Fruit fly (Drosophila melanogaster): ENCODE results near the gene CG13994.

CG13994 gene

DNA sequence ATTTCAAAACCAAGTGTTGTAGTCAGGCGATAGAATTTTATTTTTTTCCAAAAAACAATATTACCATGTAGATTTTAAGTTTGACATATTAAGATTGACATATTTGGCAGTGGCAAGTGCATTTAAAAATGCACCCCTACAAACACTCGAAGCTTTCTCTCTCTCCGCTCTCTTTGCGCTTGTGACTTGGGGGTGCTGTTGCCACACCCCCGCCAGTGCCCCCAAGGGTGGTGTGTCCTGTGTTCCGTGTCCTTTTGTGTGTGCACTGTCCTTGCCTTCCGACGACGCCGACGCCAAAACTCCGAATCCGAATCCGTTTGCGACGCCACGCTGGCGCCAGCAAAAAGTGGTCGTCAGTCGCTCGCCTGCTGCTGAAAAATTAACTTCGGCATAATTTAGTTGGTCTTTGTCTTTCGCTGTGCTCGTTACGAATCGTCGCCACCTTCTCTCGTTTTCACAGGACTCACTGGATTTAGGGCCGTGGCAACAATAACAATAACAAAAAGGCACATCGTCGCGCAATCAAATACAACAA lies 46.6 kb downstream of the CG13994 start (continued):
- TF ChIP-seq Scr (GFP tag; IDR thresholded peaks at IDR 0.05; ENCODE audit: partially characterized antibody) (no peak), Fer1 (GFP tag; optimal IDR thresholded peaks at IDR 0.05) (no peak), Oli (tag; optimal IDR thresholded peaks at IDR 0.05) (no peak), CG9215 (GFP tag; IDR thresholded peaks at IDR 0.05) (no peak), CG10267 (tag; optimal IDR thresholded peaks at IDR 0.05) (no peak), CG31365 (tag; optimal IDR thresholded peaks at IDR 0.05) (no peak), Sry-δ (GFP tag; optimal IDR thresholded peaks at IDR 0.05) (no peak), toy (GFP tag; IDR thresholded peaks at IDR 0.05) (no peak), CG7372 (GFP tag; IDR thresholded peaks at IDR 0.05) (no peak), Dref (GFP tag; IDR thresholded peaks at IDR 0.05) (no peak), CG12391 (tag; optimal IDR thresholded peaks at IDR 0.05) (no peak), CG17612 (GFP tag; IDR thresholded peaks at IDR 0.05) (no peak), ci (GFP tag; IDR thresholded peaks at IDR 0.05) (no peak; the same call in 2 of the 3 replicates), stc (GFP tag; IDR thresholded peaks at IDR 0.05) (no peak), Med (GFP tag) (peak; percentile 73), Mad (GFP tag; optimal IDR thresholded peaks at IDR 0.05) (no peak), luna (GFP tag; optimal IDR thresholded peaks at IDR 0.05) (no peak), CG3995 (GFP tag; optimal IDR thresholded peaks at IDR 0.05) (no peak), Hey (tag; optimal IDR thresholded peaks at IDR 0.05) (no peak), dpn (GFP tag; optimal IDR thresholded peaks at IDR 0.05) (no peak), CG11695 (GFP tag; IDR thresholded peaks at IDR 0.05) (no peak), CG15696 (tag; optimal IDR thresholded peaks at IDR 0.05) (no peak), Aef1 (GFP tag; IDR thresholded peaks at IDR 0.05) (no peak), Xrp1 (GFP tag; IDR thresholded peaks at IDR 0.05) (no peak), Mes4 (GFP tag; optimal IDR thresholded peaks at IDR 0.05) (no peak), CoRest (tag; optimal IDR thresholded peaks at IDR 0.05) (no peak), CG17802 (tag; optimal IDR thresholded peaks at IDR 0.05) (no peak), abd-A (tag; optimal IDR thresholded peaks at IDR 0.05) (peak; percentile 28), CG1792 (GFP tag; optimal IDR thresholded peaks at IDR 0.05) (no peak), CG4617 (GFP tag; optimal IDR thresholded peaks at IDR 0.05; ENCODE audit: borderline replicate concordance) (no peak), CG7987 (GFP tag; optimal IDR thresholded peaks at IDR 0.05) (no peak), chm (GFP tag; IDR thresholded peaks at IDR 0.05) (no peak), Sox102F (GFP tag; optimal IDR thresholded peaks at IDR 0.05) (no peak), Drgx (GFP tag; IDR thresholded peaks at IDR 0.05) (no peak), pros (GFP tag; optimal IDR thresholded peaks at IDR 0.05) (no peak), Spps (tag; optimal IDR thresholded peaks at IDR 0.05) (no peak), Lhr (GFP tag; optimal IDR thresholded peaks at IDR 0.05) (no peak), sob (GFP tag; IDR thresholded peaks at IDR 0.05) (no peak), Meics (GFP tag; optimal IDR thresholded peaks at IDR 0.05) (no peak), CG17328 (GFP tag; IDR thresholded peaks at IDR 0.05) (no peak), tna (GFP tag; IDR thresholded peaks at IDR 0.05; ENCODE audit: partially characterized antibody) (no peak), usp (GFP tag; optimal IDR thresholded peaks at IDR 0.05) (no peak), Usf (GFP tag; optimal IDR thresholded peaks at IDR 0.05) (no peak), CG1647 (GFP tag; optimal IDR thresholded peaks at IDR 0.05) (no peak), CG32772 (GFP tag; IDR thresholded peaks at IDR 0.05) (no peak), ind (GFP tag; optimal IDR thresholded peaks at IDR 0.05) (no peak), Six4 (GFP tag; optimal IDR thresholded peaks at IDR 0.05) (no peak), CG12155 (GFP tag; optimal IDR thresholded peaks at IDR 0.05) (no peak), odd (GFP tag; optimal IDR thresholded peaks at IDR 0.05) (no peak), CG12071 (GFP tag; optimal IDR thresholded peaks at IDR 0.05) (peak; percentile 19), Hmr (GFP tag; optimal IDR thresholded peaks at IDR 0.05) (no peak), onecut (GFP tag; IDR thresholded peaks at IDR 0.05) (no peak)

Data from whole organism, embryonic.